Fruit fly (Drosophila melanogaster): ENCODE measurements around the gene CG4572.

The CG4572 gene

dm6 chr3R:19889603-19890187 is 25.5 kb upstream of the CG4572 start (continued):
- TF ChIP-seq CG42726 (GFP tag; IDR thresholded peaks at IDR 0.05; ENCODE audit: partially characterized antibody) (no peak), dmrt11E (tag; optimal IDR thresholded peaks at IDR 0.05) (no peak), CG9609 (GFP tag; optimal IDR thresholded peaks at IDR 0.05) (peak; percentile 2), z (GFP tag; IDR thresholded peaks at IDR 0.05) (peak; percentile 72; the same call in 2 of the 3 replicates), al (GFP tag; IDR thresholded peaks at IDR 0.05) (peak; percentile 69), sim (GFP tag; IDR thresholded peaks at IDR 0.05) (0 out of 2 replicates have a peak, but pooled peaks have one; percentile 6), mld (GFP tag; IDR thresholded peaks at IDR 0.05; ENCODE audit: partially characterized antibody) (no peak), Lpt (GFP tag; optimal IDR thresholded peaks at IDR 0.05) (no peak), CG3995 (GFP tag; optimal IDR thresholded peaks at IDR 0.05) (peak; percentile 43), CG15011 (GFP tag; optimal IDR thresholded peaks at IDR 0.05) (peak; percentile 65), org-1 (GFP tag; optimal IDR thresholded peaks at IDR 0.05) (peak; percentile 65), nmo (GFP tag; optimal IDR thresholded peaks at IDR 0.05) (peak; percentile 85), CG31388 (GFP tag; optimal IDR thresholded peaks at IDR 0.05) (no peak), usp (GFP tag; optimal IDR thresholded peaks at IDR 0.05) (no peak), ci (GFP tag; IDR thresholded peaks at IDR 0.05) (0 out of 3 replicates have a peak, but pooled peaks have one; percentile 20), Oaz (GFP tag; IDR thresholded peaks at IDR 0.05) (no peak), gem (tag; optimal IDR thresholded peaks at IDR 0.05) (peak; percentile 87), row (GFP tag; IDR thresholded peaks at IDR 0.05) (peak; percentile 79), ranshi (GFP tag; IDR thresholded peaks at IDR 0.05) (no peak; the same call in 1 of the 2 replicates), CG8924 (tag; optimal IDR thresholded peaks at IDR 0.05) (peak; percentile 87), CG3838 (GFP tag; optimal IDR thresholded peaks at IDR 0.05) (no peak), CG14014 (GFP tag; IDR thresholded peaks at IDR 0.05) (peak; percentile 60), CG4328 (GFP tag; optimal IDR thresholded peaks at IDR 0.05) (peak; percentile 6), Mes4 (GFP tag; optimal IDR thresholded peaks at IDR 0.05) (no peak), odd (GFP tag; optimal IDR thresholded peaks at IDR 0.05) (peak; percentile 48), tap (tag; optimal IDR thresholded peaks at IDR 0.05) (peak; percentile 67), toy (GFP tag; IDR thresholded peaks at IDR 0.05) (no peak), zen2 (GFP tag; IDR thresholded peaks at IDR 0.05; ENCODE audit: partially characterized antibody) (no peak), CG13775 (GFP tag; optimal IDR thresholded peaks at IDR 0.05) (peak; percentile 43), CG4854 (GFP tag; optimal IDR thresholded peaks at IDR 0.05) (no peak), CG14710 (tag; optimal IDR thresholded peaks at IDR 0.05) (peak; percentile 56), ken (GFP tag; IDR thresholded peaks at IDR 0.05) (no peak), CG3281 (GFP tag; optimal IDR thresholded peaks at IDR 0.05) (peak; percentile 92), pb (GFP tag; optimal IDR thresholded peaks at IDR 0.05) (no peak), Hmr (GFP tag; optimal IDR thresholded peaks at IDR 0.05) (peak; percentile 87), sna (GFP tag; IDR thresholded peaks at IDR 0.05; ENCODE audit: partially characterized antibody) (no peak), CG2875 (GFP tag; optimal IDR thresholded peaks at IDR 0.05) (peak; percentile 40), CG1603 (tag; optimal IDR thresholded peaks at IDR 0.05) (no peak), YL-1 (GFP tag; optimal IDR thresholded peaks at IDR 0.05) (no peak), CG1233 (GFP tag; optimal IDR thresholded peaks at IDR 0.05) (peak; percentile 79), cad (GFP tag; optimal IDR thresholded peaks at IDR 0.05) (no peak), ac (GFP tag; optimal IDR thresholded peaks at IDR 0.05) (no peak), Stat92E (GFP tag; optimal IDR thresholded peaks at IDR 0.05) (no peak), HLH3B (GFP tag; IDR thresholded peaks at IDR 0.05) (peak; percentile 37; the same call in 1 of the 2 replicates), CG7987 (GFP tag; optimal IDR thresholded peaks at IDR 0.05) (peak; percentile 62), Bgb (GFP tag; IDR thresholded peaks at IDR 0.05; ENCODE audit: partially characterized antibody) (no peak), CG4617 (GFP tag; optimal IDR thresholded peaks at IDR 0.05; ENCODE audit: borderline replicate concordance) (no peak), repo (GFP tag; optimal IDR thresholded peaks at IDR 0.05) (no peak), CG17829 (tag; optimal IDR thresholded peaks at IDR 0.05) (peak; percentile 59), CG2678 (tag; optimal IDR thresholded peaks at IDR 0.05) (peak; percentile 92)
